Fruit fly (Drosophila melanogaster) whole organism, embryonic: ENCODE data around the gene Kah.

Experiments used
- BEAF-32 ChIP-seq: fragments of 200-800 bp; sonication (Bioruptor generic); optimal IDR thresholded peaks from 3 replicates; lab custom pipeline; 2017; ENCODE audit warnings: missing biosample characterization, missing genetic modification characterization, mild to moderate bottlenecking, moderate library complexity, missing genetic modification reagents
- Bdp1 ChIP-seq: fragments of 200-800 bp; sonication (Bioruptor generic); optimal IDR thresholded peaks from 3 replicates; lab custom pipeline; 2016; ENCODE audit warnings: missing biosample characterization, missing genetic modification characterization
- BtbVII ChIP-seq: fragments of 200-800 bp; sonication (Bioruptor generic); optimal IDR thresholded peaks from 3 replicates; lab custom pipeline; 2017; ENCODE audit warnings: missing biosample characterization, mild to moderate bottlenecking, missing genetic modification characterization
- CG10431 ChIP-seq: fragments of 200-800 bp; sonication (Bioruptor generic); optimal IDR thresholded peaks from 3 replicates; lab custom pipeline; 2018; ENCODE audit warnings: missing biosample characterization, mild to moderate bottlenecking, missing genetic modification characterization
- CG11247 ChIP-seq: fragments of 200-800 bp; sonication (Bioruptor generic); IDR thresholded peaks from 2 replicates; pipeline ENCODE4 v1.3.6; 2022; ENCODE audit warnings: missing biosample characterization, missing genetic modification characterization
- CG11456 ChIP-seq: fragments of 200-800 bp; sonication (Bioruptor generic); IDR thresholded peaks from 3 replicates; pipeline ENCODE4 v1.3.6; 2022; ENCODE audit warnings: missing biosample characterization, missing genetic modification characterization
- CG11504 ChIP-seq: fragments of 200-800 bp; sonication (Bioruptor generic); optimal IDR thresholded peaks from 3 replicates; lab custom pipeline; 2019; ENCODE audit warnings: missing biosample characterization, mild to moderate bottlenecking, missing genetic modification characterization, moderate library complexity
- CG13624 ChIP-seq: fragments of 200-800 bp; sonication (Bioruptor generic); optimal IDR thresholded peaks from 2 replicates; lab custom pipeline; 2016; ENCODE audit warnings: missing biosample characterization, missing genetic modification characterization
- CG14710 ChIP-seq: fragments of 200-800 bp; sonication (Bioruptor generic); optimal IDR thresholded peaks from 3 replicates; lab custom pipeline; 2019; ENCODE audit warnings: missing biosample characterization, mild to moderate bottlenecking, missing genetic modification characterization, moderate library complexity
- CG15696 ChIP-seq: fragments of 200-800 bp; sonication (Bioruptor generic); optimal IDR thresholded peaks from 2 replicates; lab custom pipeline; 2019; ENCODE audit warnings: missing biosample characterization, mild to moderate bottlenecking, missing genetic modification characterization, moderate library complexity
- CG1603 ChIP-seq: fragments of 200-800 bp; sonication (Bioruptor generic); optimal IDR thresholded peaks from 2 replicates; lab custom pipeline; 2019; ENCODE audit warnings: missing biosample characterization, mild to moderate bottlenecking, missing genetic modification characterization, moderate library complexity
- CG17385 ChIP-seq: fragments of 200-800 bp; sonication (Bioruptor generic); optimal IDR thresholded peaks from 3 replicates; lab custom pipeline; 2018; ENCODE audit warnings: missing biosample characterization, mild to moderate bottlenecking, missing genetic modification characterization
- CG18262 ChIP-seq: fragments of 200-800 bp; optimal IDR thresholded peaks from 3 replicates; lab custom pipeline; 2019; ENCODE audit warnings: missing biosample characterization, mild to moderate bottlenecking, missing genetic modification characterization, moderate library complexity
- CG2712 ChIP-seq: fragments of 200-800 bp; optimal IDR thresholded peaks from 3 replicates; lab custom pipeline; 2019; ENCODE audit warnings: missing biosample characterization, mild to moderate bottlenecking, missing genetic modification characterization, moderate library complexity
- CG32767 ChIP-seq: fragments of 200-800 bp; sonication (Bioruptor generic); IDR thresholded peaks from 2 replicates; pipeline ENCODE4 v1.3.6; 2022; ENCODE audit warnings: missing biosample characterization, missing genetic modification characterization
- CG4360 ChIP-seq: fragments of 200-800 bp; sonication (Bioruptor generic); IDR thresholded peaks from 2 replicates; pipeline ENCODE4 v1.3.6; 2022; ENCODE audit warnings: missing biosample characterization, missing genetic modification characterization
- CG4707 ChIP-seq: fragments of 200-800 bp; sonication (Bioruptor generic); optimal IDR thresholded peaks from 2 replicates; lab custom pipeline; 2018; ENCODE audit warnings: missing biosample characterization, mild to moderate bottlenecking, missing genetic modification characterization, moderate library complexity
- Dad ChIP-seq: fragments of 200-800 bp; sonication (Bioruptor generic); optimal IDR thresholded peaks from 3 replicates; lab custom pipeline; 2016; ENCODE audit warnings: missing biosample characterization, missing genetic modification characterization
- HLHmδ ChIP-seq: fragments of 200-800 bp; sonication (Bioruptor generic); optimal IDR thresholded peaks from 2 replicates; lab custom pipeline; 2018; ENCODE audit warnings: missing biosample characterization, mild to moderate bottlenecking, missing genetic modification characterization, moderate library complexity
- Mes4 ChIP-seq: fragments of 200-800 bp; sonication (Bioruptor generic); optimal IDR thresholded peaks from 2 replicates; lab custom pipeline; 2016; ENCODE audit warnings: missing biosample characterization, missing genetic modification characterization
- NC2β ChIP-seq: fragments of 200-800 bp; sonication (Bioruptor generic); optimal IDR thresholded peaks from 2 replicates; lab custom pipeline; 2016; ENCODE audit warnings: missing biosample characterization, missing genetic modification characterization
- NfI ChIP-seq: fragments of 200-800 bp; sonication (Bioruptor generic); optimal IDR thresholded peaks from 3 replicates; lab custom pipeline; 2018; ENCODE audit warnings: missing biosample characterization, mild to moderate bottlenecking, missing genetic modification characterization, moderate library complexity
- Optix ChIP-seq: fragments of 200-800 bp; sonication (Bioruptor generic); IDR thresholded peaks from 3 replicates; pipeline ENCODE4 v1.3.6; 2022; ENCODE audit warnings: missing biosample characterization, missing genetic modification characterization
- Tbp ChIP-seq: fragments of >200 bp; optimal IDR thresholded peaks from 2 replicates; lab custom pipeline; 2018; ENCODE audit warnings: missing biosample characterization, missing genetic modification characterization
- Vsx1 ChIP-seq: fragments of 200-800 bp; sonication (Bioruptor generic); optimal IDR thresholded peaks from 2 replicates; lab custom pipeline; 2017; ENCODE audit warnings: missing biosample characterization, mild to moderate bottlenecking, missing genetic modification characterization, missing genetic modification reagents
- ap ChIP-seq: fragments of 200-800 bp; sonication (Bioruptor generic); IDR thresholded peaks from 2 replicates; pipeline ENCODE4 v1.3.6; 2022; ENCODE audit warnings: missing biosample characterization, missing genetic modification characterization
- ara ChIP-seq: fragments of 200-800 bp; sonication (Bioruptor generic); IDR thresholded peaks from 2 replicates; pipeline ENCODE4 v1.3.6; 2022; ENCODE audit warnings: missing biosample characterization, missing genetic modification characterization
- caup ChIP-seq: fragments of 200-800 bp; sonication (Bioruptor generic); optimal IDR thresholded peaks from 3 replicates; lab custom pipeline; 2017; ENCODE audit warnings: missing biosample characterization, mild to moderate bottlenecking, missing genetic modification characterization, moderate library complexity; ENCODE audit not compliant: severe bottlenecking
- chm ChIP-seq: fragments of 200-800 bp; sonication (Bioruptor generic); IDR thresholded peaks from 2 replicates; pipeline ENCODE4 v1.3.6; 2022; ENCODE audit warnings: missing biosample characterization, missing genetic modification characterization
- ci ChIP-seq: fragments of 200-800 bp; sonication (Bioruptor generic); IDR thresholded peaks from 3 replicates; pipeline ENCODE4 v1.3.6; 2022; ENCODE audit warnings: missing biosample characterization, missing genetic modification characterization
- croc ChIP-seq: fragments of 200-800 bp; sonication (Bioruptor generic); conservative IDR thresholded peaks from 3 replicates; pipeline ENCODE4 v1.3.6; 2022; ENCODE audit warnings: missing biosample characterization, missing genetic modification characterization
- crol ChIP-seq: fragments of 200-800 bp; sonication (Bioruptor generic); IDR thresholded peaks from 2 replicates; pipeline ENCODE4 v1.3.6; 2022; ENCODE audit warnings: missing biosample characterization, missing genetic modification characterization
- crp ChIP-seq, 2 experiments: fragments of 200-800 bp; sonication (Bioruptor generic); optimal IDR thresholded peaks; 2 replicates in 1 of 2; 3 replicates in 1 of 2; lab custom pipeline; 2017; ENCODE audit warnings: missing biosample characterization in 2 of 2, missing genetic modification characterization in 2 of 2, mild to moderate bottlenecking in 1 of 2, moderate library complexity in 1 of 2
- dati ChIP-seq: fragments of 200-800 bp; sonication (Bioruptor generic); IDR thresholded peaks from 2 replicates; pipeline ENCODE4 v1.3.6; 2022; ENCODE audit warnings: missing biosample characterization, missing genetic modification characterization
- dimm ChIP-seq: fragments of 200-800 bp; sonication (Bioruptor generic); IDR thresholded peaks from 2 replicates; pipeline ENCODE4 v1.3.6; 2022; ENCODE audit warnings: missing biosample characterization, missing genetic modification characterization
- dmrt99B ChIP-seq: fragments of 200-800 bp; sonication (Bioruptor generic); optimal IDR thresholded peaks from 2 replicates; lab custom pipeline; 2018; ENCODE audit warnings: missing biosample characterization, mild to moderate bottlenecking, missing genetic modification characterization, moderate library complexity
- dpn ChIP-seq, 2 experiments: fragments of 200-800 bp; sonication (Bioruptor generic); optimal IDR thresholded peaks; 3 replicates each; lab custom pipeline; 2016; ENCODE audit warnings: missing biosample characterization in 2 of 2, missing genetic modification characterization in 2 of 2
- fd102C ChIP-seq: fragments of 200-800 bp; sonication (Bioruptor generic); optimal IDR thresholded peaks from 2 replicates; lab custom pipeline; 2018; ENCODE audit warnings: missing biosample characterization, mild to moderate bottlenecking, missing genetic modification characterization, moderate library complexity
- fru ChIP-seq: fragments of >200 bp; optimal IDR thresholded peaks from 2 replicates; lab custom pipeline; 2017
- kah ChIP-seq: fragments of 200-800 bp; sonication (Bioruptor generic); optimal IDR thresholded peaks from 2 replicates; lab custom pipeline; 2018; ENCODE audit warnings: missing biosample characterization, mild to moderate bottlenecking, missing genetic modification characterization
- nerfin-2 ChIP-seq: fragments of 200-800 bp; sonication (Bioruptor generic); IDR thresholded peaks from 2 replicates; pipeline ENCODE4 v1.3.6; 2022; ENCODE audit warnings: missing biosample characterization, missing genetic modification characterization; ENCODE audit not compliant: partially characterized antibody
- salm ChIP-seq: fragments of 200-800 bp; sonication (Bioruptor generic); optimal IDR thresholded peaks from 2 replicates; lab custom pipeline; 2018; ENCODE audit warnings: missing biosample characterization, mild to moderate bottlenecking, missing genetic modification characterization
- sc ChIP-seq, 3 experiments: fragments of >200 bp in 2 of 3; fragments of 200-800 bp in 1 of 3; sonication (Bioruptor generic) in 1 of 3; optimal IDR thresholded peaks; 2 replicates in 2 of 3; 3 replicates in 1 of 3; lab custom pipeline; 2017; ENCODE audit warnings: mild to moderate bottlenecking in 1 of 3, missing biosample characterization in 1 of 3, missing genetic modification characterization in 1 of 3, missing genetic modification reagents in 1 of 3
- schlank ChIP-seq: fragments of 200-800 bp; sonication (Bioruptor generic); optimal IDR thresholded peaks from 2 replicates; lab custom pipeline; 2018; ENCODE audit warnings: missing biosample characterization, mild to moderate bottlenecking, missing genetic modification characterization
- seq ChIP-seq: fragments of 200-800 bp; sonication (Bioruptor generic); IDR thresholded peaks from 2 replicates; pipeline ENCODE4 v1.3.6; 2022; ENCODE audit warnings: missing biosample characterization, missing genetic modification characterization
- vvl ChIP-seq: fragments of 200-800 bp; sonication (Bioruptor generic); IDR thresholded peaks from 2 replicates; pipeline ENCODE4 v1.3.6; 2022; ENCODE audit warnings: missing biosample characterization, missing genetic modification characterization

Gene Kah

dm6 chr3L:615425-616046 is 26.5 kb upstream of the Kah start (continued):
- TF ChIP-seq croc (GFP tag; lab: Robert Waterston, UW) (peak; percentile 84), fru (lab: Kevin White, UChicago) (no peak)

- TF ChIP-seq dati (GFP tag; lab: Robert Waterston, UW) (no peak), CG15696 (peak; percentile 22), CG11456 (GFP tag; lab: Robert Waterston, UW) (0 out of 3 replicates have a peak, but pooled peaks have one; percentile 39), crol (GFP tag; lab: Robert Waterston, UW) (peak; percentile 95), BtbVII (GFP tag; lab: Kevin White, UChicago) (peak; percentile 39), ap (GFP tag; lab: Robert Waterston, UW) (0 out of 2 replicates have a peak, but pooled peaks have one; percentile 9), sc (optimal IDR thresholded peaks at IDR 0.05; lab: Kevin White, UChicago) (no peak), sc (GFP tag; optimal IDR thresholded peaks at IDR 0.05; lab: Kevin White, UChicago) (no peak), crp (GFP tag; optimal IDR thresholded peaks at IDR 0.05; lab: Kevin White, UChicago) (no peak), chm (GFP tag; lab: Robert Waterston, UW) (peak; percentile 76), NC2β (GFP tag; lab: Kevin White, UChicago) (no peak), CG17385 (GFP tag; lab: Kevin White, UChicago) (peak; percentile 35), Bdp1 (GFP tag; lab: Kevin White, UChicago) (no peak), Optix (peak; percentile 39; the same call in 1 of the 3 replicates), kah (GFP tag; lab: Kevin White, UChicago) (no peak), CG1603 (tag; lab: Kevin White, UChicago) (peak; percentile 26), salm (tag; lab: Kevin White, UChicago) (peak; percentile 38), Mes4 (GFP tag; lab: Kevin White, UChicago) (no peak), CG14710 (no peak), CG13624 (GFP tag; lab: Kevin White, UChicago) (no peak), CG11504 (no peak), CG4360 (GFP tag; lab: Robert Waterston, UW) (peak; percentile 35; the same call in 1 of the 2 replicates), Dad (no peak), NfI (peak; percentile 3), CG11247 (GFP tag; lab: Robert Waterston, UW) (0 out of 2 replicates have a peak, but pooled peaks have one; percentile 21), HLHmδ (GFP tag; lab: Kevin White, UChicago) (peak; percentile 58), schlank (tag; lab: Kevin White, UChicago) (no peak), ara (GFP tag; lab: Robert Waterston, UW) (peak; percentile 47; the same call in 1 of the 2 replicates), dmrt99B (tag; lab: Kevin White, UChicago) (peak; percentile 50), CG32767 (peak; percentile 53; the same call in 1 of the 2 replicates), CG18262 (tag; lab: Kevin White, UChicago) (no peak), seq (GFP tag; lab: Robert Waterston, UW) (peak; percentile 26; the same call in 1 of the 2 replicates), dimm (no peak), CG10431 (GFP tag; lab: Kevin White, UChicago) (no peak), nerfin-2 (GFP tag; lab: Robert Waterston, UW) (0 out of 2 replicates have a peak, but pooled peaks have one; percentile 11), CG4707 (GFP tag; lab: Kevin White, UChicago) (peak; percentile 46), Tbp (GFP tag; lab: Kevin White, UChicago) (no peak), Vsx1 (GFP tag; lab: Kevin White, UChicago) (peak; percentile 51), caup (GFP tag; lab: Kevin White, UChicago) (no peak), ci (GFP tag; lab: Robert Waterston, UW) (peak; percentile 86), dpn (GFP tag; optimal IDR thresholded peaks at IDR 0.05; lab: Kevin White, UChicago) (no peak), CG2712 (tag; lab: Kevin White, UChicago) (peak; percentile 13), BEAF-32 (no peak), fd102C (GFP tag; lab: Kevin White, UChicago) (peak; percentile 24), vvl (GFP tag; lab: Robert Waterston, UW) (peak; percentile 42; the same call in 1 of the 2 replicates)
Measured at dm6 chr3L:614751-615424, 25.8 kb upstream of the Kah start.
